Worm (Caenorhabditis elegans) whole organism, L4 larva: Measurements from ENCODE around the gene K09D9.14.

ENCODE experiments used
- F26F4.8 ChIP-seq: fragments of 200-800 bp; sonication (Bioruptor generic); conservative IDR thresholded peaks from 2 replicates; pipeline ENCODE4 v1.3.6; 2022; ENCODE audit warnings: missing genetic modification characterization, missing compliant biosample characterization
- F37D6.2 ChIP-seq: sonication (generic microtip); optimal IDR thresholded peaks from 2 replicates; lab custom pipeline; 2016; ENCODE audit warnings: mild to moderate bottlenecking, missing genetic modification characterization, missing compliant biosample characterization
- F49E8.2 ChIP-seq: sonication (generic microtip); optimal IDR thresholded peaks from 2 replicates; lab custom pipeline; 2016; ENCODE audit warnings: missing compliant biosample characterization, mild to moderate bottlenecking, missing genetic modification characterization, borderline replicate concordance
- R02D3.7 ChIP-seq: fragments of 150-350 bp; sonication (generic microtip); optimal IDR thresholded peaks from 3 replicates; lab custom pipeline; 2014; ENCODE audit warnings: missing biosample characterization, missing genetic modification characterization
- T20F7.1 ChIP-seq: fragments of 200-800 bp; sonication (Bioruptor generic); optimal IDR thresholded peaks from 2 replicates; lab custom pipeline; 2018; ENCODE audit warnings: mild to moderate bottlenecking, missing genetic modification characterization, missing compliant biosample characterization
- T26A8.4 ChIP-seq: fragments of 200-800 bp; sonication (Bioruptor generic); IDR thresholded peaks from 2 replicates; pipeline ENCODE4 v1.3.6; 2022; ENCODE audit warnings: missing genetic modification characterization, missing compliant biosample characterization
- Y105C5A.15 ChIP-seq: fragments of 200-800 bp; sonication (Bioruptor generic); IDR thresholded peaks from 2 replicates; pipeline ENCODE4 v1.3.6; 2022; ENCODE audit warnings: missing genetic modification characterization, missing compliant biosample characterization
- ZK337.2 ChIP-seq: fragments of 200-800 bp; sonication (Bioruptor generic); IDR thresholded peaks from 2 replicates; pipeline ENCODE4 v1.3.6; 2022; ENCODE audit warnings: missing genetic modification reagents, missing genetic modification characterization, missing compliant biosample characterization
- aly-2 ChIP-seq: sonication (generic microtip); optimal IDR thresholded peaks from 2 replicates; lab custom pipeline; 2018; ENCODE audit warnings: missing biosample characterization, missing genetic modification characterization
- arid-1 ChIP-seq: fragments of 200-800 bp; sonication (Bioruptor generic); conservative IDR thresholded peaks from 2 replicates; pipeline ENCODE4 v1.3.6; 2022; ENCODE audit warnings: missing genetic modification reagents, missing genetic modification characterization, missing compliant biosample characterization
- ceh-32 ChIP-seq: sonication (generic microtip); optimal IDR thresholded peaks from 2 replicates; lab custom pipeline; 2016; ENCODE audit warnings: mild to moderate bottlenecking, missing genetic modification characterization, missing compliant biosample characterization; ENCODE audit not compliant: poor library complexity
- ceh-44 ChIP-seq: fragments of 200-800 bp; sonication (Bioruptor generic); IDR thresholded peaks from 2 replicates; pipeline ENCODE4 v1.3.6; 2022; ENCODE audit warnings: missing genetic modification reagents, missing genetic modification characterization, missing compliant biosample characterization
- ceh-62 ChIP-seq: sonication (generic microtip); optimal IDR thresholded peaks from 2 replicates; lab custom pipeline; 2017; ENCODE audit warnings: missing biosample characterization, missing genetic modification characterization
- ces-1 ChIP-seq: fragments of 150-350 bp; sonication (generic microtip); optimal IDR thresholded peaks from 4 replicates; lab custom pipeline; 2014; ENCODE audit warnings: missing biosample characterization, missing genetic modification reagents, missing genetic modification characterization
- cey-2 ChIP-seq: sonication (generic microtip); optimal IDR thresholded peaks from 3 replicates; lab custom pipeline; 2017; ENCODE audit warnings: missing genetic modification characterization, mild to moderate bottlenecking, missing compliant biosample characterization, antibody characterized with exemption, borderline replicate concordance; ENCODE audit not compliant: insufficient read depth
- daf-19 ChIP-seq: fragments of 200-800 bp; sonication (Bioruptor generic); conservative IDR thresholded peaks from 2 replicates; pipeline ENCODE4 v1.3.6; 2022; ENCODE audit warnings: missing genetic modification characterization, missing compliant biosample characterization
- dmd-6 ChIP-seq: fragments of 200-800 bp; sonication (Bioruptor generic); IDR thresholded peaks from 2 replicates; pipeline ENCODE4 v1.3.6; 2022; ENCODE audit warnings: missing genetic modification reagents, missing genetic modification characterization, missing compliant biosample characterization
- duxl-1 ChIP-seq: sonication (generic microtip); optimal IDR thresholded peaks from 2 replicates; lab custom pipeline; 2016; ENCODE audit warnings: mild to moderate bottlenecking, missing genetic modification characterization, moderate library complexity, missing compliant biosample characterization; ENCODE audit not compliant: poor library complexity
- dve-1 ChIP-seq: sonication (generic microtip); optimal IDR thresholded peaks from 2 replicates; lab custom pipeline; 2017; ENCODE audit warnings: antibody characterized with exemption, mild to moderate bottlenecking, missing genetic modification characterization, missing compliant biosample characterization; ENCODE audit not compliant: insufficient read depth
- egl-27 ChIP-seq: sonication (generic microtip); optimal IDR thresholded peaks from 3 replicates; lab custom pipeline; 2017; ENCODE audit warnings: missing biosample characterization, missing genetic modification reagents, missing genetic modification characterization
- fos-1 ChIP-seq: fragments of 150-350 bp; optimal IDR thresholded peaks from 2 replicates; lab custom pipeline; 2014; ENCODE audit warnings: missing biosample characterization, missing genetic modification characterization
- hif-1 ChIP-seq, 2 experiments: sonication (generic microtip); optimal IDR thresholded peaks; 2 replicates each; lab custom pipeline; 2016 to 2017; ENCODE audit warnings: missing compliant biosample characterization in 2 of 2, missing genetic modification characterization in 2 of 2, missing genetic modification reagents in 2 of 2, missing genotype in 2 of 2, mild to moderate bottlenecking in 1 of 2
- hlh-11 ChIP-seq: fragments of 200-800 bp; sonication (Bioruptor generic); optimal IDR thresholded peaks from 2 replicates; lab custom pipeline; 2018; ENCODE audit warnings: mild to moderate bottlenecking, missing genetic modification characterization, missing compliant biosample characterization
- lin-38 ChIP-seq: fragments of 200-800 bp; sonication (Bioruptor generic); IDR thresholded peaks from 2 replicates; pipeline ENCODE4 v1.3.6; 2022; ENCODE audit warnings: missing genetic modification reagents, missing genetic modification characterization, missing compliant biosample characterization
- lir-3 ChIP-seq: sonication (generic microtip); optimal IDR thresholded peaks from 2 replicates; lab custom pipeline; 2016; ENCODE audit warnings: mild to moderate bottlenecking, missing genetic modification characterization, missing compliant biosample characterization
- madf-9 ChIP-seq: fragments of 200-800 bp; sonication (Bioruptor generic); conservative IDR thresholded peaks from 2 replicates; pipeline ENCODE4 v1.3.6; 2022; ENCODE audit warnings: missing genetic modification reagents, missing genetic modification characterization, missing compliant biosample characterization
- mdl-1 ChIP-seq, 2 experiments: fragments of 150-350 bp in 1 of 2; sonication (generic microtip) in 1 of 2; optimal IDR thresholded peaks; 2 replicates each; lab custom pipeline; 2014 to 2017; ENCODE audit warnings: missing biosample characterization in 2 of 2, missing genetic modification characterization in 2 of 2
- mep-1 ChIP-seq: fragments of 150-350 bp; sonication (generic microtip); optimal IDR thresholded peaks from 3 replicates; lab custom pipeline; 2014; ENCODE audit warnings: missing biosample characterization, missing genetic modification characterization
- mes-2 ChIP-seq: sonication (generic microtip); optimal IDR thresholded peaks from 2 replicates; lab custom pipeline; 2016; ENCODE audit warnings: missing genotype, mild to moderate bottlenecking, missing genetic modification characterization, missing compliant biosample characterization; ENCODE audit not compliant: poor library complexity, severe bottlenecking
- mxl-3 ChIP-seq: fragments of 200-800 bp; sonication (Bioruptor generic); optimal IDR thresholded peaks from 2 replicates; lab custom pipeline; 2018; ENCODE audit warnings: mild to moderate bottlenecking, missing genetic modification characterization, missing compliant biosample characterization
- nhr-10 ChIP-seq: fragments of 150-350 bp; optimal IDR thresholded peaks from 2 replicates; lab custom pipeline; 2014; ENCODE audit warnings: missing biosample characterization, missing genetic modification characterization
- nhr-25 ChIP-seq: sonication (generic microtip); optimal IDR thresholded peaks from 2 replicates; lab custom pipeline; 2017; ENCODE audit warnings: missing genetic modification characterization, mild to moderate bottlenecking, missing compliant biosample characterization, antibody characterized with exemption, moderate library complexity, borderline replicate concordance; ENCODE audit not compliant: insufficient read depth
- nhr-28 ChIP-seq: fragments of 150-350 bp; optimal IDR thresholded peaks from 2 replicates; lab custom pipeline; 2014; ENCODE audit warnings: missing biosample characterization, missing genetic modification characterization
- nhr-77 ChIP-seq: fragments of 150-350 bp; optimal IDR thresholded peaks from 2 replicates; lab custom pipeline; 2014; ENCODE audit warnings: missing biosample characterization, missing genetic modification characterization
- sdz-12 ChIP-seq: fragments of 200-800 bp; sonication (Bioruptor generic); optimal IDR thresholded peaks from 2 replicates; lab custom pipeline; 2018; ENCODE audit warnings: mild to moderate bottlenecking, missing genetic modification characterization, missing compliant biosample characterization
- snpc-4 ChIP-seq: fragments of 150-350 bp; optimal IDR thresholded peaks from 2 replicates; lab custom pipeline; 2014; ENCODE audit warnings: missing biosample characterization, missing genetic modification characterization
- unc-62 ChIP-seq, 3 experiments: fragments of 150-350 bp in 1 of 3; sonication (generic microtip); optimal IDR thresholded peaks in 2 of 3; peaks in 1 of 3; 1 replicate in 1 of 3; 2 replicates in 2 of 3; lab custom pipeline; 2014 to 2017; ENCODE audit warnings: missing biosample characterization in 3 of 3, missing genetic modification characterization in 3 of 3, missing genetic modification reagents in 3 of 3, missing genotype in 1 of 3
- vab-7 ChIP-seq: fragments of 200-800 bp; sonication (Bioruptor generic); IDR thresholded peaks from 2 replicates; pipeline ENCODE4 v1.3.6; 2022; ENCODE audit warnings: missing genetic modification reagents, missing genetic modification characterization, missing compliant biosample characterization
- zfp-3 ChIP-seq: fragments of 200-800 bp; sonication (Bioruptor generic); conservative IDR thresholded peaks from 2 replicates; pipeline ENCODE4 v1.3.6; 2022; ENCODE audit warnings: missing genetic modification reagents, missing genetic modification characterization, missing compliant biosample characterization
- zip-2 ChIP-seq: fragments of 150-350 bp; optimal IDR thresholded peaks from 2 replicates; lab custom pipeline; 2014; ENCODE audit warnings: missing biosample characterization, missing genetic modification characterization
- ztf-11 ChIP-seq: fragments of 150-350 bp; optimal IDR thresholded peaks from 2 replicates; lab custom pipeline; 2014; ENCODE audit warnings: missing biosample characterization, missing genetic modification characterization
- ztf-7 ChIP-seq: fragments of 150-350 bp; optimal IDR thresholded peaks from 2 replicates; lab custom pipeline; 2014; ENCODE audit warnings: missing biosample characterization, missing genetic modification characterization

The K09D9.14 gene

ce11 chrV:4047541-4047940 is 25.9 kb upstream of the K09D9.14 start, which contains the start of gene srh-169:
Gene srh-169, plus strand, starts transcription at chrV:4047841.
- no peak for TF ChIP-seq ZK337.2 (GFP tag; lab: Robert Waterston, UW)
- TF ChIP-seq nhr-10 (tag; lab: Kevin White, UChicago), result no peak
- TF ChIP-seq unc-62 (GFP tag; optimal IDR thresholded peaks at IDR 0.05 in 1 of 2; lab: Kevin White, UChicago), result peak in 1 of 2 experiments; percentile 58
- no peak for TF ChIP-seq unc-62 (tag; optimal IDR thresholded peaks at IDR 0.05; lab: Kevin White, UChicago)
- TF ChIP-seq, all 104 proteins: peak for 1

ce11 chrV:4046122-4046521 is 24.4 kb upstream of the K09D9.14 start, which contains the start of gene phat-7:
Gene phat-7, plus strand, starts transcription at chrV:4046422.
- TF ChIP-seq fos-1 (tag; lab: Kevin White, UChicago) (no peak), nhr-28 (tag; lab: Kevin White, UChicago) (no peak), R02D3.7 (tag; lab: Kevin White, UChicago) (no peak), mxl-3 (GFP tag; lab: Kevin White, UChicago) (no peak), T26A8.4 (GFP tag; lab: Robert Waterston, UW) (no peak), vab-7 (GFP tag; lab: Robert Waterston, UW) (no peak), nhr-25 (tag; lab: Kevin White, UChicago) (no peak), arid-1 (no peak), ceh-62 (tag; lab: Kevin White, UChicago) (no peak)

ce11 chrV:4043632-4044031 is 22.0 kb upstream of the K09D9.14 start, which contains the start of gene phat-3:
Gene phat-3, plus strand, starts transcription at chrV:4043932.
- no peak for TF ChIP-seq lin-38
- TF ChIP-seq egl-27 (tag; lab: Kevin White, UChicago), result no peak
- TF ChIP-seq ztf-7 (tag; lab: Kevin White, UChicago), result no peak
- no peak for TF ChIP-seq nhr-25 (tag; lab: Kevin White, UChicago)
- no peak for TF ChIP-seq madf-9 (GFP tag; lab: Robert Waterston, UW)
- no peak for TF ChIP-seq snpc-4 (tag; lab: Kevin White, UChicago)
- TF ChIP-seq mdl-1 (tag; optimal IDR thresholded peaks at IDR 0.05; lab: Kevin White, UChicago), result no peak
- no peak for TF ChIP-seq hif-1 (tag; optimal IDR thresholded peaks at IDR 0.05; lab: Kevin White, UChicago)

- no peak for TF ChIP-seq lin-38
- TF ChIP-seq sdz-12 (GFP tag; lab: Kevin White, UChicago), result no peak
- TF ChIP-seq ceh-62 (tag; lab: Kevin White, UChicago), result no peak
- no peak for TF ChIP-seq lir-3 (tag; lab: Kevin White, UChicago)
- TF ChIP-seq hlh-11 (tag; lab: Kevin White, UChicago), result no peak
- TF ChIP-seq Y105C5A.15 (GFP tag; lab: Robert Waterston, UW), result no peak
- peak in 1 of 2 experiments; percentile 14 for TF ChIP-seq unc-62 (GFP tag; optimal IDR thresholded peaks at IDR 0.05 in 1 of 2; lab: Kevin White, UChicago)
- no peak for TF ChIP-seq unc-62 (tag; optimal IDR thresholded peaks at IDR 0.05; lab: Kevin White, UChicago)
- peak; percentile 62 for TF ChIP-seq dmd-6
- TF ChIP-seq daf-19 (GFP tag; lab: Robert Waterston, UW), result no peak
- TF ChIP-seq dve-1, result peak; percentile 59
- TF ChIP-seq F49E8.2, result no peak
- no peak for TF ChIP-seq F26F4.8 (GFP tag; lab: Robert Waterston, UW)
- peak; percentile 31 for TF ChIP-seq T20F7.1
- TF ChIP-seq ceh-32 (tag; lab: Kevin White, UChicago), result no peak
- no peak for TF ChIP-seq duxl-1
- TF ChIP-seq aly-2 (tag; lab: Kevin White, UChicago), result no peak
- no peak for TF ChIP-seq zfp-3
- TF ChIP-seq zip-2 (tag; lab: Kevin White, UChicago), result peak; percentile 100
- TF ChIP-seq ces-1 (GFP tag; lab: Kevin White, UChicago), result no peak
- no peak for TF ChIP-seq mes-2
- TF ChIP-seq cey-2 (tag; lab: Kevin White, UChicago), result no peak
- no peak for TF ChIP-seq arid-1
- TF ChIP-seq ceh-44, result no peak
- TF ChIP-seq egl-27 (tag; lab: Kevin White, UChicago), result no peak
- no peak for TF ChIP-seq ztf-11 (tag; lab: Kevin White, UChicago)
- TF ChIP-seq mep-1 (tag; lab: Kevin White, UChicago), result no peak
- TF ChIP-seq F37D6.2 (tag; lab: Kevin White, UChicago), result no peak
- TF ChIP-seq nhr-77, result no peak
Measured at ce11 chrV:4041853-4042424, 20.3 kb upstream of the K09D9.14 start, which contains the start of the genes C49G7.10 and irg-2. Gene C49G7.10, minus strand, starts transcription at chrV:4042021. Gene irg-2, plus strand, starts transcription at chrV:4042181.
